Fruit fly (Drosophila melanogaster) whole organism, embryonic: ENCODE results near the gene CG43165.

Source experiments
- Aef1 ChIP-seq: fragments of 200-800 bp; sonication (Bioruptor generic); IDR thresholded peaks from 3 replicates; pipeline ENCODE4 v1.3.6; 2022; ENCODE audit warnings: missing biosample characterization, missing genetic modification characterization
- BtbVII ChIP-seq: fragments of 200-800 bp; sonication (Bioruptor generic); optimal IDR thresholded peaks from 3 replicates; lab custom pipeline; 2017; ENCODE audit warnings: missing biosample characterization, mild to moderate bottlenecking, missing genetic modification characterization
- CG12769 ChIP-seq: fragments of 200-800 bp; sonication (Bioruptor generic); optimal IDR thresholded peaks from 2 replicates; lab custom pipeline; 2019; ENCODE audit warnings: missing biosample characterization, mild to moderate bottlenecking, missing genetic modification characterization, moderate library complexity
- CG14050 ChIP-seq: fragments of 200-800 bp; sonication (Bioruptor generic); IDR thresholded peaks from 3 replicates; pipeline ENCODE4 v1.3.6; 2022; ENCODE audit warnings: missing biosample characterization, missing genetic modification characterization
- CG15479 ChIP-seq: fragments of 200-800 bp; sonication (Bioruptor generic); optimal IDR thresholded peaks from 3 replicates; lab custom pipeline; 2019; ENCODE audit warnings: missing biosample characterization, mild to moderate bottlenecking, missing genetic modification characterization, moderate library complexity
- CG33557 ChIP-seq: fragments of 200-800 bp; sonication (Bioruptor generic); optimal IDR thresholded peaks from 2 replicates; lab custom pipeline; 2019; ENCODE audit warnings: missing biosample characterization, mild to moderate bottlenecking, missing genetic modification characterization, moderate library complexity
- CG3407 ChIP-seq: fragments of 200-800 bp; sonication (Bioruptor generic); optimal IDR thresholded peaks from 2 replicates; lab custom pipeline; 2018; ENCODE audit warnings: missing biosample characterization, mild to moderate bottlenecking, missing genetic modification characterization
- CG5245 ChIP-seq: fragments of 200-800 bp; sonication (Bioruptor generic); optimal IDR thresholded peaks from 3 replicates; lab custom pipeline; 2016; ENCODE audit warnings: missing biosample characterization, missing genetic modification characterization
- CG5953 ChIP-seq: fragments of 200-800 bp; sonication (Bioruptor generic); IDR thresholded peaks from 2 replicates; pipeline ENCODE4 v1.3.6; 2022; ENCODE audit warnings: missing biosample characterization, missing genetic modification characterization
- CG9215 ChIP-seq: fragments of 200-800 bp; sonication (Bioruptor generic); IDR thresholded peaks from 2 replicates; pipeline ENCODE4 v1.3.6; 2022; ENCODE audit warnings: missing biosample characterization, missing genetic modification characterization
- CG9437 ChIP-seq: fragments of 200-800 bp; sonication (Bioruptor generic); optimal IDR thresholded peaks from 2 replicates; lab custom pipeline; 2018; ENCODE audit warnings: missing biosample characterization, mild to moderate bottlenecking, missing genetic modification characterization
- CG9797 ChIP-seq: fragments of 200-800 bp; sonication (Bioruptor generic); optimal IDR thresholded peaks from 3 replicates; lab custom pipeline; 2018; ENCODE audit warnings: missing biosample characterization, mild to moderate bottlenecking, missing genetic modification characterization
- Dad ChIP-seq: fragments of 200-800 bp; sonication (Bioruptor generic); optimal IDR thresholded peaks from 3 replicates; lab custom pipeline; 2016; ENCODE audit warnings: missing biosample characterization, missing genetic modification characterization
- Dek ChIP-seq: fragments of 200-800 bp; sonication (Bioruptor generic); optimal IDR thresholded peaks from 3 replicates; lab custom pipeline; 2019; ENCODE audit warnings: missing biosample characterization, mild to moderate bottlenecking, missing genetic modification characterization, moderate library complexity
- Dref ChIP-seq: fragments of 200-800 bp; sonication (Bioruptor generic); IDR thresholded peaks from 2 replicates; pipeline ENCODE4 v1.3.6; 2022; ENCODE audit warnings: missing biosample characterization, missing genetic modification characterization
- E2f2 ChIP-seq: fragments of 200-800 bp; sonication (Bioruptor generic); IDR thresholded peaks from 2 replicates; pipeline ENCODE4 v1.3.6; 2022; ENCODE audit warnings: missing biosample characterization, missing genetic modification characterization
- Fer3 ChIP-seq: fragments of 200-800 bp; sonication (Bioruptor generic); optimal IDR thresholded peaks from 2 replicates; lab custom pipeline; 2018; ENCODE audit warnings: missing biosample characterization, mild to moderate bottlenecking, missing genetic modification characterization, moderate library complexity
- HLH3B ChIP-seq: fragments of 200-800 bp; sonication (Bioruptor generic); IDR thresholded peaks from 2 replicates; pipeline ENCODE4 v1.3.6; 2022; ENCODE audit warnings: missing biosample characterization, missing genetic modification characterization
- Lim3 ChIP-seq: fragments of 200-800 bp; sonication (Bioruptor generic); IDR thresholded peaks from 2 replicates; pipeline ENCODE4 v1.3.6; 2022; ENCODE audit warnings: missing biosample characterization, missing genetic modification characterization
- Lpt ChIP-seq: fragments of >200 bp; optimal IDR thresholded peaks from 2 replicates; lab custom pipeline; 2018; ENCODE audit warnings: missing biosample characterization, missing genetic modification characterization
- MESR4 ChIP-seq: fragments of 200-800 bp; sonication (Bioruptor generic); optimal IDR thresholded peaks from 2 replicates; lab custom pipeline; 2018; ENCODE audit warnings: missing biosample characterization, mild to moderate bottlenecking, missing genetic modification characterization, moderate library complexity
- Meics ChIP-seq: fragments of 200-800 bp; sonication (Bioruptor generic); optimal IDR thresholded peaks from 2 replicates; lab custom pipeline; 2017; ENCODE audit warnings: missing biosample characterization, mild to moderate bottlenecking, missing genetic modification characterization
- Mes4 ChIP-seq: fragments of 200-800 bp; sonication (Bioruptor generic); optimal IDR thresholded peaks from 2 replicates; lab custom pipeline; 2016; ENCODE audit warnings: missing biosample characterization, missing genetic modification characterization
- NFAT ChIP-seq: fragments of 200-800 bp; sonication (Bioruptor generic); IDR thresholded peaks from 2 replicates; pipeline ENCODE4 v1.3.6; 2022; ENCODE audit warnings: missing biosample characterization, missing genetic modification characterization
- Opbp ChIP-seq: fragments of 200-800 bp; sonication (Bioruptor generic); IDR thresholded peaks from 3 replicates; pipeline ENCODE4 v1.3.6; 2022; ENCODE audit warnings: missing biosample characterization, missing genetic modification characterization; ENCODE audit not compliant: partially characterized antibody
- Ptx1 ChIP-seq: fragments of 200-800 bp; sonication (Bioruptor generic); IDR thresholded peaks from 2 replicates; pipeline ENCODE4 v1.3.6; 2022; ENCODE audit warnings: missing biosample characterization, missing genetic modification characterization
- Ravus ChIP-seq: fragments of 200-800 bp; sonication (Bioruptor generic); IDR thresholded peaks from 2 replicates; pipeline ENCODE4 v1.3.6; 2022; ENCODE audit warnings: missing biosample characterization, missing genetic modification characterization
- ab ChIP-seq: fragments of 200-800 bp; sonication (Bioruptor generic); optimal IDR thresholded peaks from 2 replicates; lab custom pipeline; 2016; ENCODE audit warnings: missing biosample characterization, missing genetic modification characterization
- bab2 ChIP-seq: fragments of 200-800 bp; sonication (Bioruptor generic); optimal IDR thresholded peaks from 2 replicates; lab custom pipeline; 2016; ENCODE audit warnings: missing biosample characterization, missing genetic modification characterization
- bbx ChIP-seq: fragments of 200-800 bp; sonication (Bioruptor generic); IDR thresholded peaks from 2 replicates; pipeline ENCODE4 v1.3.6; 2022; ENCODE audit warnings: missing biosample characterization, missing genetic modification characterization; ENCODE audit not compliant: partially characterized antibody
- br ChIP-seq: fragments of >200 bp; optimal IDR thresholded peaks from 2 replicates; lab custom pipeline; 2017
- crc ChIP-seq: fragments of 200-800 bp; sonication (Bioruptor generic); optimal IDR thresholded peaks from 2 replicates; lab custom pipeline; 2016; ENCODE audit warnings: missing biosample characterization, missing genetic modification characterization
- da ChIP-seq: fragments of 200-800 bp; sonication (Bioruptor generic); optimal IDR thresholded peaks from 2 replicates; lab custom pipeline; 2016; ENCODE audit warnings: missing biosample characterization, missing genetic modification characterization
- dm ChIP-seq: fragments of 200-800 bp; sonication (Bioruptor generic); optimal IDR thresholded peaks from 3 replicates; lab custom pipeline; 2016; ENCODE audit warnings: missing biosample characterization, missing genetic modification characterization
- eve ChIP-seq, 2 experiments: fragments of >200 bp; optimal IDR thresholded peaks; 2 replicates each; lab custom pipeline; 2017; ENCODE audit warnings: missing biosample characterization in 2 of 2, missing genetic modification characterization in 2 of 2
- gro ChIP-seq: fragments of 200-800 bp; sonication (Bioruptor generic); optimal IDR thresholded peaks from 2 replicates; lab custom pipeline; 2016; ENCODE audit warnings: missing biosample characterization, missing genetic modification characterization
- hbn ChIP-seq: fragments of 200-800 bp; sonication (Bioruptor generic); IDR thresholded peaks from 2 replicates; pipeline ENCODE4 v1.3.6; 2022; ENCODE audit warnings: missing biosample characterization, missing genetic modification characterization; ENCODE audit not compliant: partially characterized antibody
- hth ChIP-seq: fragments of >200 bp; optimal IDR thresholded peaks from 2 replicates; lab custom pipeline; 2017; ENCODE audit warnings: inconsistent platforms
- inv ChIP-seq: fragments of 200-800 bp; sonication (Bioruptor generic); IDR thresholded peaks from 2 replicates; pipeline ENCODE4 v1.3.6; 2022; ENCODE audit warnings: missing biosample characterization, missing genetic modification characterization; ENCODE audit not compliant: partially characterized antibody
- ken ChIP-seq: fragments of 200-800 bp; sonication (Bioruptor generic); IDR thresholded peaks from 3 replicates; pipeline ENCODE4 v1.3.6; 2022; ENCODE audit warnings: missing biosample characterization, missing genetic modification characterization
- lab ChIP-seq: fragments of 200-800 bp; sonication (Bioruptor generic); optimal IDR thresholded peaks from 3 replicates; lab custom pipeline; 2017; ENCODE audit warnings: missing biosample characterization, missing genetic modification characterization, mild to moderate bottlenecking, moderate library complexity, missing genetic modification reagents
- lmd ChIP-seq: fragments of 200-800 bp; sonication (Bioruptor generic); IDR thresholded peaks from 2 replicates; pipeline ENCODE4 v1.3.6; 2022; ENCODE audit warnings: missing biosample characterization, missing genetic modification characterization
- p53 ChIP-seq: fragments of 200-800 bp; sonication (Bioruptor generic); optimal IDR thresholded peaks from 2 replicates; lab custom pipeline; 2016; ENCODE audit warnings: missing biosample characterization, missing genetic modification characterization
- schlank ChIP-seq: fragments of 200-800 bp; sonication (Bioruptor generic); optimal IDR thresholded peaks from 2 replicates; lab custom pipeline; 2018; ENCODE audit warnings: missing biosample characterization, mild to moderate bottlenecking, missing genetic modification characterization
- sens-2 ChIP-seq: fragments of 200-800 bp; sonication (Bioruptor generic); IDR thresholded peaks from 2 replicates; pipeline ENCODE4 v1.3.6; 2022; ENCODE audit warnings: missing biosample characterization, missing genetic modification characterization
- sim ChIP-seq: fragments of 200-800 bp; sonication (Bioruptor generic); IDR thresholded peaks from 2 replicates; pipeline ENCODE4 v1.3.6; 2022; ENCODE audit warnings: missing biosample characterization, missing genetic modification characterization
- sna ChIP-seq: fragments of 200-800 bp; sonication (Bioruptor generic); IDR thresholded peaks from 2 replicates; pipeline ENCODE4 v1.3.6; 2022; ENCODE audit warnings: missing biosample characterization, missing genetic modification characterization; ENCODE audit not compliant: partially characterized antibody
- sob ChIP-seq: fragments of 200-800 bp; sonication (Bioruptor generic); IDR thresholded peaks from 2 replicates; pipeline ENCODE4 v1.3.6; 2022; ENCODE audit warnings: missing biosample characterization, missing genetic modification characterization
- tin ChIP-seq: fragments of 200-800 bp; sonication (Bioruptor generic); optimal IDR thresholded peaks from 3 replicates; lab custom pipeline; 2016; ENCODE audit warnings: missing biosample characterization, missing genetic modification characterization
- vfl ChIP-seq: fragments of 200-800 bp; sonication (Bioruptor generic); optimal IDR thresholded peaks from 2 replicates; lab custom pipeline; 2016; ENCODE audit warnings: missing biosample characterization, missing genetic modification characterization
- vnd ChIP-seq: fragments of 200-800 bp; sonication (Bioruptor generic); IDR thresholded peaks from 3 replicates; pipeline ENCODE4 v1.3.6; 2022; ENCODE audit warnings: missing biosample characterization, missing genetic modification characterization; ENCODE audit not compliant: partially characterized antibody
- vvl ChIP-seq: fragments of 200-800 bp; sonication (Bioruptor generic); IDR thresholded peaks from 2 replicates; pipeline ENCODE4 v1.3.6; 2022; ENCODE audit warnings: missing biosample characterization, missing genetic modification characterization

The CG43165 gene

dm6 chr2L:3703260-3703659 lies 8.4 kb upstream of the CG43165 start, which contains the start of gene CG2816 (continued):
- TF ChIP-seq Mes4 (GFP tag; lab: Kevin White, UChicago) = no peak
- TF ChIP-seq Ptx1 (GFP tag; lab: Robert Waterston, UW) = peak; percentile 85
- no peak for TF ChIP-seq sens-2 (GFP tag; lab: Robert Waterston, UW)
- no peak for TF ChIP-seq br (lab: Kevin White, UChicago)
- TF ChIP-seq NFAT (GFP tag; lab: Robert Waterston, UW) = peak; percentile 68; the same call in 1 of the 2 replicates
- peak; percentile 2 for TF ChIP-seq Dad (GFP tag; lab: Kevin White, UChicago)
- TF ChIP-seq ab (GFP tag; lab: Kevin White, UChicago) = peak; percentile 47
- TF ChIP-seq Fer3 (tag; lab: Kevin White, UChicago) = peak; percentile 63
- TF ChIP-seq da (GFP tag; lab: Kevin White, UChicago) = no peak
- no peak for TF ChIP-seq CG15479 (GFP tag; lab: Kevin White, UChicago)
- no peak for TF ChIP-seq Lim3 (GFP tag; lab: Robert Waterston, UW)
- TF ChIP-seq Dref = 0 out of 2 replicates have a peak, but pooled peaks have one; percentile 25
- TF ChIP-seq Meics (GFP tag; lab: Kevin White, UChicago) = peak; percentile 44
- peak; percentile 71 for TF ChIP-seq crc (GFP tag; lab: Kevin White, UChicago)
- peak; percentile 0 for TF ChIP-seq bab2 (GFP tag; lab: Kevin White, UChicago)
- TF ChIP-seq vnd (GFP tag; lab: Robert Waterston, UW) = no peak
- TF ChIP-seq lab (GFP tag; lab: Kevin White, UChicago) = peak; percentile 63
- TF ChIP-seq E2f2 (GFP tag; lab: Robert Waterston, UW) = peak; percentile 41; the same call in 1 of the 2 replicates
- peak; percentile 89 for TF ChIP-seq vfl (GFP tag; lab: Kevin White, UChicago)
- no peak for TF ChIP-seq CG3407 (GFP tag; lab: Kevin White, UChicago)
- peak; percentile 93 for TF ChIP-seq sob
- no peak for TF ChIP-seq Ravus (GFP tag; lab: Robert Waterston, UW)
- TF ChIP-seq Dek (tag; lab: Kevin White, UChicago) = peak; percentile 76
- no peak for TF ChIP-seq inv (GFP tag; lab: Robert Waterston, UW)
- no peak for TF ChIP-seq dm (GFP tag; lab: Kevin White, UChicago)
- TF ChIP-seq CG9437 = peak; percentile 16
- peak; percentile 39; the same call in 1 of the 3 replicates for TF ChIP-seq ken
- TF ChIP-seq Opbp (GFP tag; lab: Robert Waterston, UW) = no peak
- peak; percentile 68 for TF ChIP-seq schlank (tag; lab: Kevin White, UChicago)
- no peak for TF ChIP-seq CG5953 (GFP tag; lab: Robert Waterston, UW)
- TF ChIP-seq hbn (GFP tag; lab: Robert Waterston, UW) = no peak
- TF ChIP-seq MESR4 = no peak
- TF ChIP-seq HLH3B (GFP tag; lab: Robert Waterston, UW) = peak; percentile 57
- TF ChIP-seq sim (GFP tag; lab: Robert Waterston, UW) = no peak
- no peak for TF ChIP-seq hth (lab: Kevin White, UChicago)
- no peak for TF ChIP-seq Lpt
- peak; percentile 87; the same call in 1 of the 2 replicates for TF ChIP-seq vvl (GFP tag; lab: Robert Waterston, UW)
- TF ChIP-seq CG14050 (GFP tag; lab: Robert Waterston, UW) = peak; percentile 24; the same call in 1 of the 3 replicates
- peak; percentile 96 for TF ChIP-seq gro
- peak; percentile 33 for TF ChIP-seq BtbVII (GFP tag; lab: Kevin White, UChicago)
- peak; percentile 53 for TF ChIP-seq tin
- TF ChIP-seq p53 (GFP tag; lab: Kevin White, UChicago) = no peak
- TF ChIP-seq CG9797 = no peak
- no peak for TF ChIP-seq CG9215 (GFP tag; lab: Robert Waterston, UW)
- TF ChIP-seq CG12769 (tag; lab: Kevin White, UChicago) = peak; percentile 95
- peak; percentile 60; the same call in 2 of the 3 replicates for TF ChIP-seq Aef1
- peak; percentile 92 for TF ChIP-seq lmd (GFP tag; lab: Robert Waterston, UW)
- TF ChIP-seq CG5245 (GFP tag; lab: Kevin White, UChicago) = no peak
- TF ChIP-seq sna = no peak
- TF ChIP-seq CG33557 = no peak
- no peak for TF ChIP-seq bbx (GFP tag; lab: Robert Waterston, UW)
- peak in 1 of 2 experiments; percentile 28 for TF ChIP-seq eve (GFP tag; optimal IDR thresholded peaks at IDR 0.05; lab: Kevin White, UChicago)
